Worm (Caenorhabditis elegans): Measurements from ENCODE around the gene F31D4.5.

F31D4.5 gene

ce11 chrV:20906977-20907376 lies 53.1 kb downstream of the F31D4.5 start:
- TF ChIP-seq unc-62 (GFP tag; optimal IDR thresholded peaks at IDR 0.05), result no peak

Data from whole organism, dauer.